Fruit fly (Drosophila melanogaster): ENCODE measurements around the gene CG32066.

DNA sequence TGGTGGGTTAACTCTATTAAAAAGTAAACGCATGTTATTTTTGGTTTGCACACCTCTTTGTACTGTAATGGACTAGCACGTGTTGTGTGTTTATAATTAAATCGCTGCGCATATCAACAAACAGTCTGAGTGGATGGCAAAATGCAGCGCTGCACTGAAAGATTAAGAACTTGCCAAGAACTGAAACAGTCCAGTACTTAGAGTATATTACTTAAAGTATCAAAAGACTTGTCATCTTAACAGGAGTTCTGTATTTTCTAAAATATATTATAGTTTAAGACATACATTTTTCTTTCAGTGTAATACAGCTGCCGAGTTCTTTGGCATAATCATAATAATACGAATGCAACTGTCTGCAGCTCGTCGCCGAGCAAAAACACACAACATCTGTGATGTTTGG lies 12.4 kb downstream of the CG32066 start:
- TF ChIP-seq Sin3A (optimal IDR thresholded peaks at IDR 0.05) (no peak), insv (optimal IDR thresholded peaks at IDR 0.05) (no peak), h (optimal IDR thresholded peaks at IDR 0.05) (no peak)
